Worm (Caenorhabditis elegans): ENCODE measurements around the gene nhr-264.

- TF ChIP-seq zag-1 (tag; optimal IDR thresholded peaks at IDR 0.05) (no peak), nhr-11 (tag; optimal IDR thresholded peaks at IDR 0.05) (no peak)
Measured at ce11 chrIV:9296285-9296684, 2.6 kb upstream of the nhr-264 start, which contains the start of gene F49C12.1.
